Worm (Caenorhabditis elegans) whole organism, late embryonic: ENCODE measurements around the gene ced-7.
A peak's percentile ranks its signal among the peaks of the same experiment; 100 is the strongest.

Experiments used
- C38D4.7 ChIP-seq: fragments of 200-800 bp; sonication (Bioruptor generic); optimal IDR thresholded peaks from 2 replicates; lab custom pipeline; 2018; ENCODE audit warnings: mild to moderate bottlenecking, missing genetic modification characterization, moderate library complexity, missing compliant biosample characterization
- F13H6.1 ChIP-seq: sonication (generic microtip); optimal IDR thresholded peaks from 2 replicates; lab custom pipeline; 2016; ENCODE audit warnings: missing genetic modification characterization, missing compliant biosample characterization
- K09A11.1 ChIP-seq: sonication (generic microtip); optimal IDR thresholded peaks from 2 replicates; lab custom pipeline; 2017; ENCODE audit warnings: antibody characterized with exemption, mild to moderate bottlenecking, missing genetic modification characterization, missing compliant biosample characterization; ENCODE audit not compliant: insufficient read depth
- ama-1 ChIP-seq: fragments of 150-350 bp; optimal IDR thresholded peaks from 2 replicates; lab custom pipeline; 2014
- ceh-14 ChIP-seq: sonication (generic microtip); optimal IDR thresholded peaks from 2 replicates; lab custom pipeline; 2016; ENCODE audit warnings: missing genotype, missing genetic modification characterization, missing compliant biosample characterization
- ceh-18 ChIP-seq: sonication (generic microtip); optimal IDR thresholded peaks from 2 replicates; lab custom pipeline; 2016; ENCODE audit warnings: missing genetic modification characterization, missing compliant biosample characterization
- ceh-2 ChIP-seq: sonication (generic microtip); optimal IDR thresholded peaks from 2 replicates; lab custom pipeline; 2016; ENCODE audit warnings: missing genotype, missing genetic modification characterization, missing compliant biosample characterization
- ceh-24 ChIP-seq: sonication (generic microtip); optimal IDR thresholded peaks from 2 replicates; lab custom pipeline; 2016; ENCODE audit warnings: mild to moderate bottlenecking, missing genetic modification characterization, missing compliant biosample characterization
- ceh-34 ChIP-seq: sonication (generic microtip); optimal IDR thresholded peaks from 2 replicates; lab custom pipeline; 2016; ENCODE audit warnings: mild to moderate bottlenecking, missing genetic modification characterization, missing compliant biosample characterization
- dmd-4 ChIP-seq: sonication (generic microtip); optimal IDR thresholded peaks from 2 replicates; lab custom pipeline; 2016; ENCODE audit warnings: borderline replicate concordance, missing genetic modification characterization, missing compliant biosample characterization
- dve-1 ChIP-seq: sonication (generic microtip); optimal IDR thresholded peaks from 2 replicates; lab custom pipeline; 2017; ENCODE audit warnings: antibody characterized with exemption, mild to moderate bottlenecking, missing genetic modification characterization, missing compliant biosample characterization
- elt-2 ChIP-seq: sonication (generic microtip); optimal IDR thresholded peaks from 2 replicates; lab custom pipeline; 2016; ENCODE audit warnings: missing genetic modification reagents, missing genetic modification characterization, missing compliant biosample characterization
- fax-1 ChIP-seq: sonication (generic microtip); optimal IDR thresholded peaks from 2 replicates; lab custom pipeline; 2016; ENCODE audit warnings: missing genotype, missing genetic modification characterization, missing compliant biosample characterization
- fkh-6 ChIP-seq: sonication (generic microtip); optimal IDR thresholded peaks from 2 replicates; lab custom pipeline; 2016; ENCODE audit warnings: missing genetic modification characterization, missing compliant biosample characterization
- gmeb-2 ChIP-seq: sonication (generic microtip); optimal IDR thresholded peaks from 2 replicates; lab custom pipeline; 2016; ENCODE audit warnings: missing genetic modification characterization, inconsistent platforms, missing compliant biosample characterization
- hlh-30 ChIP-seq: sonication (generic microtip); optimal IDR thresholded peaks from 2 replicates; lab custom pipeline; 2017; ENCODE audit warnings: antibody characterized with exemption, missing genetic modification characterization, missing compliant biosample characterization; ENCODE audit not compliant: insufficient read depth
- lim-6 ChIP-seq: sonication (generic microtip); optimal IDR thresholded peaks from 2 replicates; lab custom pipeline; 2016; ENCODE audit warnings: missing genetic modification characterization, missing compliant biosample characterization
- mec-3 ChIP-seq: sonication (generic microtip); optimal IDR thresholded peaks from 2 replicates; lab custom pipeline; 2016; ENCODE audit warnings: borderline replicate concordance, missing genetic modification characterization, missing compliant biosample characterization
- nfya-1 ChIP-seq: sonication (generic microtip); optimal IDR thresholded peaks from 2 replicates; lab custom pipeline; 2017; ENCODE audit warnings: missing genetic modification characterization, mild to moderate bottlenecking, missing compliant biosample characterization, antibody characterized with exemption, moderate library complexity
- npax-4 ChIP-seq: sonication (generic microtip); optimal IDR thresholded peaks from 2 replicates; lab custom pipeline; 2016; ENCODE audit warnings: missing genetic modification characterization, missing compliant biosample characterization
- odd-2 ChIP-seq: sonication (generic microtip); optimal IDR thresholded peaks from 2 replicates; lab custom pipeline; 2017; ENCODE audit warnings: antibody characterized with exemption, mild to moderate bottlenecking, missing genetic modification characterization, missing compliant biosample characterization
- pat-9 ChIP-seq: fragments of 200-800 bp; sonication (Bioruptor generic); optimal IDR thresholded peaks from 2 replicates; lab custom pipeline; 2018; ENCODE audit warnings: mild to moderate bottlenecking, missing genetic modification characterization, moderate library complexity, missing compliant biosample characterization
- sox-2 ChIP-seq: fragments of 200-800 bp; sonication (Bioruptor generic); IDR thresholded peaks from 2 replicates; pipeline ENCODE4 v1.3.6; 2022; ENCODE audit warnings: missing genetic modification reagents, missing genetic modification characterization, missing compliant biosample characterization
- syd-9 ChIP-seq: sonication (generic microtip); optimal IDR thresholded peaks from 2 replicates; lab custom pipeline; 2016; ENCODE audit warnings: mild to moderate bottlenecking, missing genetic modification characterization, moderate library complexity, missing compliant biosample characterization
- unc-3 ChIP-seq, 2 experiments: fragments of 200-800 bp in 1 of 2; sonication (Bioruptor generic) in 1 of 2; sonication (generic microtip) in 1 of 2; conservative IDR thresholded peaks in 1 of 2; optimal IDR thresholded peaks in 1 of 2; 2 replicates each; pipeline versions ENCODE4 v1.3.6 to Lab custom; 2016 to 2022; ENCODE audit warnings: missing compliant biosample characterization in 2 of 2, missing genetic modification characterization in 2 of 2, missing genetic modification reagents in 1 of 2
- ztf-16 ChIP-seq: sonication (generic microtip); optimal IDR thresholded peaks from 2 replicates; lab custom pipeline; 2017; ENCODE audit warnings: missing genetic modification characterization, missing compliant biosample characterization

ced-7 gene

DNA sequence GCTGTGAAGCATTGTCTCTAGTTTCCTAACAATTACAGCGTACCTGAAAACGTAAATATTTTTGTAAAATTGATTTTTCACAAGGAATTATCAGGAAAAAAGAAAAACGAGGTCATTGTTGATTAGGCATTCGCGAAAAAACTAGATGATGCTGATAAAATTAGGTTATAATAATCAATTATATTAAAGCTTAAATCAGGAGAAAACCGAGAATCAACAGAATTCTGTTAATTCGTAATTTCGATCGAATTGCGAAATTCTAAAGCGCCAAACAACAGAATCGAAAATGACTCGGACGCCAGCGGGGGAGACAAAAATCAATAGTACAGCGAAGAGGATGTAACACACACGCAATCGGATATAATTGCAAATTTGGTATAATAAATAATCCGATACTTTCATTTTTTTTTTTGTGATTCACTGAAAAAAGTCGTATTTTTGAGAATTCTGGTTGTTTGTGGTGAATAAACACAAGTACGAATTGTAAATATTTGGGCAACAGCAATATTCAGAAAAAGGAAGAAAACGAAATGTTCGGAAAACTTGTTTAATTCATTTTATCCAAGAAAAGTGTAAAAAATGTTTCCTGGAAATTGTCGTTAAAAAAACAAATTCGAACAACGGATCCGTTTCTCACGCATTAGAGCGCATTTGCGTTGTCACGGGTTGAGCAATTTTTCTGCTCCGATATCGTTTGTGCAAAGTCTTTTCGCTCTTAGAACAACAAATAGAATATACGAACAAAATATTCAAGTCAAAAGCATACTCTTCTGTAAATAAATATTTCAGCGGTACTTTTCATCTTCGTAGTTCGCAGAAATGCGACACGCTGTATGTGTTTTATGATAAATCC, at the start of gene ced-7:
Gene ced-7, minus strand, starts transcription at position 51 of the 853 bp plus-strand sequence.
- TF ChIP-seq sox-2 (GFP tag; lab: Robert Waterston, UW) (no peak), hlh-30 (tag; lab: Kevin White, UChicago) (peak; percentile 84)
- TF ChIP-seq, all 69 proteins: peak for 1

DNA sequence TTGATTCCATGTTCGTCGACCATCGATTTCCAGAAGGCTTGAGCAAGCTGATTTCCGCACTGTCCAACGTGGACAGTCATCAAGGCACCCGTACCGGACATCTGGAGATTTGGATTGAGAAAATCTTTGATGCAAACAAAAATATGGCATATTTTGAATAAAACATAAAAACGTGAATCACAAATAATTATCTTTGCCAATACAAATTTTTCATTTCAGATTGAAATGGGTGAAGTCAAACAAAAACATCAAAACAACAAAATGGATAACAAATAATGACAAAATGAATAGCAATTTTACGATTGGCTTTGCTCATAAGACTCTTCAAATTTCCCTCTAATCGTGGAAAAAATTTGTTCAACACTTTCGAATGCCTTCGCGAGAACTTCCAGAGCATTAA, 49.2 kb upstream of the ced-7 start, which contains the start of gene tbg-1:
Gene tbg-1, minus strand, starts transcription at position 101 of the 400 bp plus-strand sequence.
- no peak for TF ChIP-seq ama-1 (lab: Kevin White, UChicago)
- no peak for TF ChIP-seq ceh-18 (tag; lab: Kevin White, UChicago)
- TF ChIP-seq ceh-34 (tag; lab: Kevin White, UChicago): no peak
- TF ChIP-seq nfya-1 (tag; lab: Kevin White, UChicago): no peak
- TF ChIP-seq K09A11.1 (tag; lab: Kevin White, UChicago): no peak
- TF ChIP-seq ztf-16 (tag; lab: Kevin White, UChicago): no peak
- no peak for TF ChIP-seq dmd-4 (tag; lab: Kevin White, UChicago)
- TF ChIP-seq F13H6.1 (tag; lab: Kevin White, UChicago): no peak

DNA sequence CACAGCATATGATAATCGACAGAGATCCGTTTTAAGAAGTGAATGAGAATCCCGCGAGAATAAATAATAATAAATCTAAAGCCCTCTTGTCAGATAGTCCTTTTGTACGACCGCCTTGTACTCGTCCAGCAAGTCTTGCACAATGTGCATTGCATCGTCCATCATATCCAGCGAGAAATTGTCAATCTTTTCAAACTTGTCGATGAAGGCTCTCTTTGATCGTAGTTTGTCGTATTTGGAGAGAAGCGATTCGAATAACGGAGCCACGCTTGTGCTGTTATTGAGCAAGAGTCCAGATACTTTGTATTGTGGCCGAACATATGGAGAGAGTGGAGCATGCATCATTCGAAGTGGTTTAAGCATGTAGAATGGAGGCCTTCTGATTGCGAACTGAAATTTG, 46.7 kb upstream of the ced-7 start:
- TF ChIP-seq npax-4 (tag; lab: Kevin White, UChicago): no peak

DNA sequence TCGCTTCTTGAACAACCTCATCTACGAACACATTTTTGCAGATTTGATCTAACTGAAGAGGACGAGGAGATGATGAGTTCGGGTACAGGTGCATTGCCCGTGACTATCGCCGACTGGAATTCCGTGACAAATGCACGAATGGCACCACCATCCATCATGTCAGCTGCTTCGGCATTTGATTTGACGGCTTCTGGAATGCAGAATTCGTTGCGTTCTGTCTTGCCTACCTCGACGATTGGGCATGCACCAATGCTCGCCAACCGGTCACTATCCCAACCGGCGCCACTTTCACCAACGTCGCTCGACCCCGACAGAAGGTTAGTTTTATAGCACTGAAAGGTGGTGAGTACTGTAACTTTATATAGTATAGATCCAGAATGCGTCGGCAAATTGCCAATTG, 43.6 kb upstream of the ced-7 start:
- no peak for TF ChIP-seq C38D4.7
- TF ChIP-seq fax-1: no peak
- no peak for TF ChIP-seq mec-3 (tag; lab: Kevin White, UChicago)
- TF ChIP-seq fkh-6 (tag; lab: Kevin White, UChicago): no peak
- no peak for TF ChIP-seq ama-1 (lab: Kevin White, UChicago)
- no peak for TF ChIP-seq ceh-34 (tag; lab: Kevin White, UChicago)
- no peak for TF ChIP-seq ceh-24
- no peak for TF ChIP-seq ceh-2 (tag; lab: Kevin White, UChicago)
- no peak for TF ChIP-seq syd-9 (tag; lab: Kevin White, UChicago)
- no peak for TF ChIP-seq ceh-14 (tag; lab: Kevin White, UChicago)
- no peak for TF ChIP-seq sox-2 (GFP tag; lab: Robert Waterston, UW)
- TF ChIP-seq pat-9 (tag; lab: Kevin White, UChicago): no peak
- no peak for TF ChIP-seq lim-6 (tag; lab: Kevin White, UChicago)
- TF ChIP-seq unc-3 (GFP tag; conservative IDR thresholded peaks at IDR 0.05; lab: Robert Waterston, UW): no peak
- no peak for TF ChIP-seq unc-3 (tag; optimal IDR thresholded peaks at IDR 0.05; lab: Kevin White, UChicago)

DNA sequence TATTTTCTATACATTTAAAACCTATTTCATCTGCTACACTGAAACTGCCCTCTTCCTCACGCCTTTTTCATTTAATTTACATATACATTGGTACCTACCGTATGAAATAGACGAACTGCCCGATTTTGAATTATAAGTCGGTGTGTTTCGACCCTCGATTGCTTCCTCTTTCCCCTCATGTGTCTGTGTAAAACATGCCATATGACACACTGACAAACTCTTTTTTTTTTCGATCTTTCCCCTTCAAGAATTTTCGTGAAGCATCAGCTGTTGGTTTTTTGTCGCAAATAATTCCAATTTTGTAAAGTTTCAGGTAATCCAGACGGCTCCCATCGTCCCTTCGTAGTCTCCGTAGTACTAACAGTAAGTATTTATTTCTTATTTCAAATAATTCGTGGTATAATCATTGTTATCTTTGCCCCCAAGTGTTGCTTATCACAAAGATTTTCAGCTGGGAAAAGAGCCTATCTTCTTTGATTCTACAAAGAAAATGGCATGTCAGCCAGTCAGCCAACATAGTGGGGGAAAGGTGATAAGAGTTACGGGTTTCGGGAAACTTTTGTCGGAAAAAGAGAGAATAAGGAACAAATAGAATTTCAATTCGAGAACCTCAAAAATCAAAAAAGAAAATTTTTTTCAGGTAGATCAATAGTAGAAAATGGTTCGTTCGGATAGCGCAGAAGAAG, 42.1 kb upstream of the ced-7 start:
- TF ChIP-seq pat-9 (tag; lab: Kevin White, UChicago): no peak
- no peak for TF ChIP-seq odd-2 (tag; lab: Kevin White, UChicago)
- TF ChIP-seq elt-2 (tag; lab: Kevin White, UChicago): peak; percentile 93

DNA sequence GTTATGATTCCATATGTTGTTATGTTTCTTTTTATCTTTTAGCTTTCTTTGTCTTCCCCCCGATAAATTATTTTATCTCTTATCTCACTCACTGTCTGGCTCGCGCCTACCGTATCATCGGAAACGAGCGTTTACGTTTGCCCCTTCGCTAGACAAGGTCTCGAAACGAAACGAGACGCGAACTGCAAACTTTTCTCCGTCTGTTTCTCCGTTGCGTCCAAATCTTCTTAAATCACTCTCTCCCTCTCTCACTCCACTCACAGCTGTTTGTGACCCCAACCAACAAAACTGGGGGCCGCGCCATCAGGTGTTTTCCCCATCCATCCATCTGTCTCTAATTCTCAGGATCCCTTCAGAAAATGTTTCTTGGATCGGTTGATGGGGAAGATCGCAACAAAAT, 40.3 kb upstream of the ced-7 start:
- TF ChIP-seq gmeb-2: no peak
- TF ChIP-seq ceh-18 (tag; lab: Kevin White, UChicago): peak; percentile 7
- no peak for TF ChIP-seq dve-1 (tag; lab: Kevin White, UChicago)
- TF ChIP-seq elt-2 (tag; lab: Kevin White, UChicago): no peak
